Fruit fly (Drosophila melanogaster) whole organism, embryonic: ENCODE results near the gene Liprin-alpha.
A peak's percentile ranks its signal among the peaks of the same experiment; 100 is the strongest.

Experiments
- Ada2b ChIP-seq: fragments of 200-800 bp; sonication (Bioruptor generic); IDR thresholded peaks from 2 replicates; pipeline ENCODE4 v1.3.6; 2022; ENCODE audit warnings: missing biosample characterization, missing genetic modification characterization
- CG10147 ChIP-seq: fragments of 200-800 bp; sonication (Bioruptor generic); optimal IDR thresholded peaks from 2 replicates; lab custom pipeline; 2019; ENCODE audit warnings: missing biosample characterization, mild to moderate bottlenecking, missing genetic modification characterization, moderate library complexity
- CG10321 ChIP-seq: fragments of 200-800 bp; sonication (Bioruptor generic); IDR thresholded peaks from 2 replicates; pipeline ENCODE4 v1.3.6; 2022; ENCODE audit warnings: missing biosample characterization, missing genetic modification characterization
- CG11398 ChIP-seq: fragments of 200-800 bp; sonication (Bioruptor generic); optimal IDR thresholded peaks from 2 replicates; lab custom pipeline; 2016; ENCODE audit warnings: missing biosample characterization, missing genetic modification characterization
- CG12236 ChIP-seq: fragments of 200-800 bp; sonication (Bioruptor generic); optimal IDR thresholded peaks from 2 replicates; lab custom pipeline; 2016; ENCODE audit warnings: missing biosample characterization, missing genetic modification characterization
- CG13123 ChIP-seq: fragments of 200-800 bp; sonication (Bioruptor generic); optimal IDR thresholded peaks from 2 replicates; lab custom pipeline; 2016; ENCODE audit warnings: missing biosample characterization, missing genetic modification characterization
- CG15011 ChIP-seq: fragments of 200-800 bp; sonication (Bioruptor generic); optimal IDR thresholded peaks from 3 replicates; lab custom pipeline; 2018; ENCODE audit warnings: missing biosample characterization, mild to moderate bottlenecking, missing genetic modification characterization
- CG1529 ChIP-seq: fragments of 200-800 bp; sonication (Bioruptor generic); optimal IDR thresholded peaks from 3 replicates; lab custom pipeline; 2018; ENCODE audit warnings: missing biosample characterization, missing genetic modification characterization
- CG16813 ChIP-seq: fragments of 200-800 bp; sonication (Bioruptor generic); IDR thresholded peaks from 3 replicates; pipeline ENCODE4 v1.3.6; 2022; ENCODE audit warnings: missing biosample characterization, missing genetic modification characterization; ENCODE audit not compliant: partially characterized antibody
- CG2116 ChIP-seq: fragments of 200-800 bp; sonication (Bioruptor generic); optimal IDR thresholded peaks from 3 replicates; lab custom pipeline; 2018; ENCODE audit warnings: missing biosample characterization, mild to moderate bottlenecking, missing genetic modification characterization
- CG2120 ChIP-seq: fragments of 200-800 bp; sonication (Bioruptor generic); optimal IDR thresholded peaks from 3 replicates; lab custom pipeline; 2016; ENCODE audit warnings: missing biosample characterization, missing genetic modification characterization
- CG2875 ChIP-seq: fragments of 200-800 bp; sonication (Bioruptor generic); optimal IDR thresholded peaks from 2 replicates; lab custom pipeline; 2017; ENCODE audit warnings: missing biosample characterization, mild to moderate bottlenecking, missing genetic modification characterization, missing genetic modification reagents
- CG2889 ChIP-seq: fragments of 200-800 bp; sonication (Bioruptor generic); IDR thresholded peaks from 3 replicates; pipeline ENCODE4 v1.3.6; 2022; ENCODE audit warnings: missing biosample characterization, missing genetic modification characterization
- CG32772 ChIP-seq: fragments of 200-800 bp; sonication (Bioruptor generic); IDR thresholded peaks from 2 replicates; pipeline ENCODE4 v1.3.6; 2022; ENCODE audit warnings: missing biosample characterization, missing genetic modification characterization
- CG34422 ChIP-seq: fragments of 200-800 bp; sonication (Bioruptor generic); IDR thresholded peaks from 3 replicates; pipeline ENCODE4 v1.3.6; 2022; ENCODE audit warnings: missing biosample characterization, missing genetic modification characterization
- CG4424 ChIP-seq: fragments of 200-800 bp; sonication (Bioruptor generic); optimal IDR thresholded peaks from 3 replicates; lab custom pipeline; 2016; ENCODE audit warnings: missing biosample characterization, missing genetic modification characterization
- CG6272 ChIP-seq: fragments of 200-800 bp; sonication (Bioruptor generic); IDR thresholded peaks from 2 replicates; pipeline ENCODE4 v1.3.6; 2022; ENCODE audit warnings: missing biosample characterization, missing genetic modification characterization
- CG6791 ChIP-seq: fragments of 200-800 bp; sonication (Bioruptor generic); IDR thresholded peaks from 3 replicates; pipeline ENCODE4 v1.3.6; 2022; ENCODE audit warnings: missing biosample characterization, missing genetic modification characterization; ENCODE audit not compliant: partially characterized antibody
- CG9437 ChIP-seq: fragments of 200-800 bp; sonication (Bioruptor generic); optimal IDR thresholded peaks from 2 replicates; lab custom pipeline; 2018; ENCODE audit warnings: missing biosample characterization, mild to moderate bottlenecking, missing genetic modification characterization
- CHES-1-like ChIP-seq: fragments of 200-800 bp; sonication (Bioruptor generic); optimal IDR thresholded peaks from 2 replicates; lab custom pipeline; 2016; ENCODE audit warnings: missing biosample characterization, missing genetic modification characterization
- Doc3 ChIP-seq: fragments of 200-800 bp; sonication (Bioruptor generic); IDR thresholded peaks from 3 replicates; pipeline ENCODE4 v1.3.6; 2022; ENCODE audit warnings: missing biosample characterization, missing genetic modification characterization; ENCODE audit not compliant: partially characterized antibody
- Fer1 ChIP-seq: fragments of 200-800 bp; sonication (Bioruptor generic); optimal IDR thresholded peaks from 2 replicates; lab custom pipeline; 2017; ENCODE audit warnings: missing biosample characterization, mild to moderate bottlenecking, missing genetic modification characterization
- Hey ChIP-seq: fragments of 200-800 bp; sonication (Bioruptor generic); optimal IDR thresholded peaks from 3 replicates; lab custom pipeline; 2018; ENCODE audit warnings: missing biosample characterization, mild to moderate bottlenecking, missing genetic modification characterization
- HmgZ ChIP-seq: fragments of 200-800 bp; sonication (Bioruptor generic); optimal IDR thresholded peaks from 2 replicates; lab custom pipeline; 2018; ENCODE audit warnings: missing biosample characterization, mild to moderate bottlenecking, missing genetic modification characterization
- Kr ChIP-seq: fragments of 200-800 bp; sonication (Bioruptor generic); optimal IDR thresholded peaks from 2 replicates; lab custom pipeline; 2017; ENCODE audit warnings: missing biosample characterization, mild to moderate bottlenecking, missing genetic modification characterization
- Med ChIP-seq: fragments of 200-800 bp; sonication (Bioruptor generic); peaks from one replicate; lab custom pipeline; 2016; ENCODE audit warnings: missing biosample characterization, missing genetic modification characterization, mild to moderate bottlenecking, inconsistent platforms, moderate library complexity
- NK7.1 ChIP-seq: fragments of 200-800 bp; sonication (Bioruptor generic); optimal IDR thresholded peaks from 3 replicates; lab custom pipeline; 2016; ENCODE audit warnings: missing biosample characterization, missing genetic modification characterization
- Nf-YB ChIP-seq: fragments of 200-800 bp; sonication (Bioruptor generic); optimal IDR thresholded peaks from 3 replicates; lab custom pipeline; 2019; ENCODE audit warnings: missing biosample characterization, mild to moderate bottlenecking, missing genetic modification characterization, moderate library complexity
- NfI ChIP-seq: fragments of 200-800 bp; sonication (Bioruptor generic); optimal IDR thresholded peaks from 3 replicates; lab custom pipeline; 2018; ENCODE audit warnings: missing biosample characterization, mild to moderate bottlenecking, missing genetic modification characterization, moderate library complexity
- Usf ChIP-seq: fragments of 200-800 bp; sonication (Bioruptor generic); optimal IDR thresholded peaks from 2 replicates; lab custom pipeline; 2017; ENCODE audit warnings: missing genotype, missing biosample characterization, missing genetic modification characterization
- abd-A ChIP-seq: fragments of 200-800 bp; sonication (Bioruptor generic); optimal IDR thresholded peaks from 3 replicates; lab custom pipeline; 2019; ENCODE audit warnings: missing biosample characterization, mild to moderate bottlenecking, missing genetic modification characterization, moderate library complexity
- ash1 ChIP-seq: fragments of 200-800 bp; sonication (Bioruptor generic); optimal IDR thresholded peaks from 2 replicates; lab custom pipeline; 2018; ENCODE audit warnings: missing biosample characterization, mild to moderate bottlenecking, missing genetic modification characterization
- az2 ChIP-seq: fragments of 200-800 bp; sonication (Bioruptor generic); optimal IDR thresholded peaks from 3 replicates; lab custom pipeline; 2016; ENCODE audit warnings: missing biosample characterization, missing genetic modification characterization
- bigmax ChIP-seq: fragments of 200-800 bp; sonication (Bioruptor generic); optimal IDR thresholded peaks from 2 replicates; lab custom pipeline; 2018; ENCODE audit warnings: missing biosample characterization, mild to moderate bottlenecking, missing genetic modification characterization
- crp ChIP-seq, 2 experiments: fragments of 200-800 bp; sonication (Bioruptor generic); optimal IDR thresholded peaks; 2 replicates in 1 of 2; 3 replicates in 1 of 2; lab custom pipeline; 2017; ENCODE audit warnings: missing biosample characterization in 2 of 2, missing genetic modification characterization in 2 of 2, mild to moderate bottlenecking in 1 of 2, moderate library complexity in 1 of 2
- da ChIP-seq: fragments of 200-800 bp; sonication (Bioruptor generic); optimal IDR thresholded peaks from 2 replicates; lab custom pipeline; 2016; ENCODE audit warnings: missing biosample characterization, missing genetic modification characterization
- danr ChIP-seq: fragments of 200-800 bp; sonication (Bioruptor generic); IDR thresholded peaks from 2 replicates; pipeline ENCODE4 v1.3.6; 2022; ENCODE audit warnings: missing biosample characterization, missing genetic modification characterization
- dmrt99B ChIP-seq: fragments of 200-800 bp; sonication (Bioruptor generic); optimal IDR thresholded peaks from 2 replicates; lab custom pipeline; 2018; ENCODE audit warnings: missing biosample characterization, mild to moderate bottlenecking, missing genetic modification characterization, moderate library complexity
- eve ChIP-seq, 2 experiments: fragments of >200 bp; optimal IDR thresholded peaks; 2 replicates each; lab custom pipeline; 2017; ENCODE audit warnings: missing biosample characterization in 2 of 2, missing genetic modification characterization in 2 of 2
- eyg ChIP-seq: fragments of 200-800 bp; sonication (Bioruptor generic); optimal IDR thresholded peaks from 3 replicates; lab custom pipeline; 2016; ENCODE audit warnings: missing biosample characterization, missing genetic modification characterization
- fu2 ChIP-seq: fragments of 200-800 bp; sonication (Bioruptor generic); optimal IDR thresholded peaks from 2 replicates; lab custom pipeline; 2016; ENCODE audit warnings: missing biosample characterization, missing genetic modification characterization
- phol ChIP-seq: fragments of 200-800 bp; sonication (Bioruptor generic); optimal IDR thresholded peaks from 3 replicates; lab custom pipeline; 2018; ENCODE audit warnings: missing biosample characterization, mild to moderate bottlenecking, missing genetic modification characterization, moderate library complexity
- pita ChIP-seq: fragments of 200-800 bp; sonication (Bioruptor generic); optimal IDR thresholded peaks from 2 replicates; lab custom pipeline; 2017; ENCODE audit warnings: missing biosample characterization, mild to moderate bottlenecking, missing genetic modification characterization
- row ChIP-seq: fragments of 200-800 bp; sonication (Bioruptor generic); IDR thresholded peaks from 3 replicates; pipeline ENCODE4 v1.3.6; 2022; ENCODE audit warnings: missing biosample characterization, missing genetic modification characterization
- salm ChIP-seq: fragments of 200-800 bp; sonication (Bioruptor generic); optimal IDR thresholded peaks from 2 replicates; lab custom pipeline; 2018; ENCODE audit warnings: missing biosample characterization, mild to moderate bottlenecking, missing genetic modification characterization
- sna ChIP-seq: fragments of 200-800 bp; sonication (Bioruptor generic); IDR thresholded peaks from 2 replicates; pipeline ENCODE4 v1.3.6; 2022; ENCODE audit warnings: missing biosample characterization, missing genetic modification characterization; ENCODE audit not compliant: partially characterized antibody
- tgo ChIP-seq: fragments of 200-800 bp; sonication (Bioruptor generic); IDR thresholded peaks from 3 replicates; pipeline ENCODE4 v1.3.6; 2022; ENCODE audit warnings: missing biosample characterization, missing genetic modification characterization
- zen2 ChIP-seq: fragments of 200-800 bp; sonication (Bioruptor generic); IDR thresholded peaks from 3 replicates; pipeline ENCODE4 v1.3.6; 2022; ENCODE audit warnings: missing biosample characterization, missing genetic modification characterization; ENCODE audit not compliant: partially characterized antibody

Liprin-alpha gene

dm6 chr2L:6722822-6723749, 617 bp upstream of the Liprin-alpha start, which contains the start of gene homer (continued):
- TF ChIP-seq CG2875 (GFP tag; lab: Kevin White, UChicago) (no peak), abd-A (peak; percentile 1), CG9437 (GFP tag; lab: Kevin White, UChicago) (no peak), CG2120 (no peak), ash1 (GFP tag; lab: Kevin White, UChicago) (no peak), salm (tag; lab: Kevin White, UChicago) (no peak), bigmax (GFP tag; lab: Kevin White, UChicago) (peak; percentile 24), CG13123 (GFP tag; lab: Kevin White, UChicago) (no peak), sna (GFP tag; lab: Robert Waterston, UW) (peak; percentile 86; the same call in 1 of the 2 replicates), CG4424 (no peak), HmgZ (peak; percentile 52), da (GFP tag; lab: Kevin White, UChicago) (peak; percentile 22), Usf (GFP tag; lab: Kevin White, UChicago) (no peak), Hey (tag; lab: Kevin White, UChicago) (no peak), CG10321 (no peak), danr (GFP tag; lab: Robert Waterston, UW) (no peak), eve (GFP tag; optimal IDR thresholded peaks at IDR 0.05; lab: Kevin White, UChicago) (no peak), CG6791 (GFP tag; lab: Robert Waterston, UW) (peak; percentile 97), pita (GFP tag; lab: Kevin White, UChicago) (no peak), az2 (GFP tag; lab: Kevin White, UChicago) (no peak), dmrt99B (tag; lab: Kevin White, UChicago) (no peak), CG34422 (GFP tag; lab: Robert Waterston, UW) (peak; percentile 79; the same call in 2 of the 3 replicates), CG15011 (GFP tag; lab: Kevin White, UChicago) (no peak), fu2 (GFP tag; lab: Kevin White, UChicago) (no peak), CG11398 (GFP tag; lab: Kevin White, UChicago) (no peak), Ada2b (GFP tag; lab: Robert Waterston, UW) (no peak), Fer1 (peak; percentile 42), CG12236 (GFP tag; lab: Kevin White, UChicago) (no peak), zen2 (GFP tag; lab: Robert Waterston, UW) (peak; percentile 83), tgo (GFP tag; lab: Robert Waterston, UW) (no peak), CG2116 (GFP tag; lab: Kevin White, UChicago) (peak; percentile 69), Kr (GFP tag; lab: Kevin White, UChicago) (no peak), CG16813 (peak; percentile 96), Nf-YB (GFP tag; lab: Kevin White, UChicago) (peak; percentile 33), eyg (GFP tag; lab: Kevin White, UChicago) (no peak), Med (GFP tag; lab: Kevin White, UChicago) (peak; percentile 70), CG1529 (GFP tag; lab: Kevin White, UChicago) (no peak), crp (GFP tag; optimal IDR thresholded peaks at IDR 0.05; lab: Kevin White, UChicago) (no peak), phol (peak; percentile 37), CHES-1-like (GFP tag; lab: Kevin White, UChicago) (peak; percentile 26), CG2889 (no peak), NfI (no peak), row (GFP tag; lab: Robert Waterston, UW) (peak; percentile 47; the same call in 2 of the 3 replicates), Doc3 (peak; percentile 78), CG32772 (peak; percentile 25; the same call in 1 of the 2 replicates), NK7.1 (GFP tag; lab: Kevin White, UChicago) (no peak), CG6272 (GFP tag; lab: Robert Waterston, UW) (no peak), CG10147 (GFP tag; lab: Kevin White, UChicago) (no peak)
